Worm (Caenorhabditis elegans): ENCODE measurements around the gene srd-20.

- no peak for TF ChIP-seq ZK546.5 (tag; optimal IDR thresholded peaks at IDR 0.05)
- peak; percentile 71 for TF ChIP-seq ama-1 (optimal IDR thresholded peaks at IDR 0.05)
- peak; percentile 84 for TF ChIP-seq lin-13 (GFP tag; optimal IDR thresholded peaks at IDR 0.05)
- TF ChIP-seq snpc-4 (tag; optimal IDR thresholded peaks at IDR 0.05), result peak; percentile 71
- peak; percentile 25 for TF ChIP-seq egl-27 (tag; optimal IDR thresholded peaks at IDR 0.05)
These were observed 37.8 kb upstream of the srd-20 start, which contains the start of the genes rpt-2 and aps-1 for ce11 chrV:6017630-6018029.

Measured in whole organism, L2 larva.